Worm (Caenorhabditis elegans): ENCODE measurements around the gene T04F8.8.

DNA sequence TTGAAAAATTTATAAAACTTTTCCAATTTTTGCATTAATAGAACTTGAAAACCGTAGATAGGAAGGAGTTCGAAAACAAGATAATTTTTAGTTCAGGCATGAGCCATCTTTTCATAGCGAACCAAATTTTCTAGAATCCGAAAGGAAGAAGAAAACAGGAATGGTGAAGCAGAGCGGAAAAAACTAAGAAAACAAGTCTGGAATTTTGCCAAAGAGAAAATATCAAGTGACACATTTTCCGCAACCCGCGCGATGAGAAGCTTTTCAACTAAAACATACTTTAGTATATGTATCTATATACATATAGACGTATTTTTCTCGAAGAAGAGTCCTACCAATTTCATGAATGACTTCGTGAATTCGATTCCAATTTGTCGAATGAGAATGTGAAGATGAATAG lies 5.7 kb upstream of the T04F8.8 start:
- no peak for TF ChIP-seq dao-5 (tag; optimal IDR thresholded peaks at IDR 0.05)
- no peak for TF ChIP-seq W03F9.2 (tag; optimal IDR thresholded peaks at IDR 0.05)
